Fruit fly (Drosophila melanogaster) whole organism, prepupa: Measurements from ENCODE around the gene CG5966.

Experiments used
- Blimp-1 ChIP-seq: fragments of 200-800 bp; sonication (Bioruptor generic); optimal IDR thresholded peaks from 3 replicates; lab custom pipeline; 2017; ENCODE audit warnings: missing biosample characterization, missing genetic modification characterization, mild to moderate bottlenecking, moderate library complexity, missing genetic modification reagents
- CG11294 ChIP-seq: fragments of 200-800 bp; sonication (Bioruptor generic); IDR thresholded peaks from 2 replicates; pipeline ENCODE4 v1.3.6; 2022; ENCODE audit warnings: missing biosample characterization, missing genetic modification characterization
- CG11762 ChIP-seq: fragments of 200-800 bp; sonication (Bioruptor generic); optimal IDR thresholded peaks from 3 replicates; lab custom pipeline; 2016; ENCODE audit warnings: missing biosample characterization, missing genetic modification characterization; ENCODE audit not compliant: insufficient read depth
- CG11902 ChIP-seq: fragments of 200-800 bp; sonication (Bioruptor generic); optimal IDR thresholded peaks from 3 replicates; lab custom pipeline; 2016; ENCODE audit warnings: missing biosample characterization, missing genetic modification characterization
- CG15336 ChIP-seq: fragments of 200-800 bp; sonication (Bioruptor generic); IDR thresholded peaks from 2 replicates; pipeline ENCODE4 v1.3.6; 2022; ENCODE audit warnings: missing biosample characterization, missing genetic modification characterization
- CG1621 ChIP-seq: fragments of 200-800 bp; sonication (Bioruptor generic); optimal IDR thresholded peaks from 3 replicates; lab custom pipeline; 2018; ENCODE audit warnings: missing biosample characterization, mild to moderate bottlenecking, missing genetic modification characterization
- CG16779 ChIP-seq: fragments of 200-800 bp; sonication (Bioruptor generic); optimal IDR thresholded peaks from 3 replicates; lab custom pipeline; 2017; ENCODE audit warnings: missing biosample characterization, mild to moderate bottlenecking, missing genetic modification characterization
- CG3032 ChIP-seq: fragments of 200-800 bp; optimal IDR thresholded peaks from 2 replicates; lab custom pipeline; 2019; ENCODE audit warnings: missing biosample characterization, mild to moderate bottlenecking, missing genetic modification characterization, moderate library complexity
- CG31627 ChIP-seq: fragments of 200-800 bp; sonication (Bioruptor generic); optimal IDR thresholded peaks from 3 replicates; lab custom pipeline; 2016; ENCODE audit warnings: missing biosample characterization, missing genetic modification characterization
- CG32006 ChIP-seq: fragments of 200-800 bp; sonication (Bioruptor generic); optimal IDR thresholded peaks from 3 replicates; lab custom pipeline; 2017; ENCODE audit warnings: missing biosample characterization, mild to moderate bottlenecking, missing genetic modification characterization
- CG34406 ChIP-seq: fragments of 200-800 bp; sonication (Bioruptor generic); optimal IDR thresholded peaks from 3 replicates; lab custom pipeline; 2016; ENCODE audit warnings: missing biosample characterization, missing genetic modification characterization
- CG3919 ChIP-seq: fragments of 200-800 bp; sonication (Bioruptor generic); optimal IDR thresholded peaks from 3 replicates; lab custom pipeline; 2016; ENCODE audit warnings: missing biosample characterization, missing genetic modification characterization
- CG4318 ChIP-seq: fragments of 200-800 bp; sonication (Bioruptor generic); optimal IDR thresholded peaks from 3 replicates; lab custom pipeline; 2017; ENCODE audit warnings: missing biosample characterization, mild to moderate bottlenecking, missing genetic modification characterization
- CG6163 ChIP-seq: fragments of 200-800 bp; sonication (Bioruptor generic); IDR thresholded peaks from 3 replicates; pipeline ENCODE4 v1.3.6; 2022; ENCODE audit warnings: missing biosample characterization, missing genetic modification characterization
- CG6276 ChIP-seq: fragments of 200-800 bp; sonication (Bioruptor generic); optimal IDR thresholded peaks from 2 replicates; lab custom pipeline; 2017; ENCODE audit warnings: missing biosample characterization, mild to moderate bottlenecking, missing genetic modification characterization
- CG6792 ChIP-seq: fragments of 200-800 bp; sonication (Bioruptor generic); optimal IDR thresholded peaks from 3 replicates; lab custom pipeline; 2016; ENCODE audit warnings: missing biosample characterization, missing genetic modification characterization
- CG6808 ChIP-seq: fragments of 200-800 bp; sonication (Bioruptor generic); optimal IDR thresholded peaks from 3 replicates; lab custom pipeline; 2017; ENCODE audit warnings: missing biosample characterization, missing genetic modification characterization, mild to moderate bottlenecking, moderate library complexity, missing genetic modification reagents
- CG6854 ChIP-seq: fragments of 200-800 bp; sonication (Bioruptor generic); optimal IDR thresholded peaks from 2 replicates; lab custom pipeline; 2017; ENCODE audit warnings: missing biosample characterization, mild to moderate bottlenecking, missing genetic modification characterization
- CG7368 ChIP-seq: fragments of 200-800 bp; sonication (Bioruptor generic); optimal IDR thresholded peaks from 3 replicates; lab custom pipeline; 2016; ENCODE audit warnings: missing biosample characterization, missing genetic modification characterization
- CG8119 ChIP-seq: fragments of 200-800 bp; sonication (Bioruptor generic); IDR thresholded peaks from 3 replicates; pipeline ENCODE4 v1.3.6; 2022; ENCODE audit warnings: missing biosample characterization, missing genetic modification characterization
- CG8319 ChIP-seq: fragments of 200-800 bp; sonication (Bioruptor generic); optimal IDR thresholded peaks from 3 replicates; lab custom pipeline; 2016; ENCODE audit warnings: missing biosample characterization, missing genetic modification characterization
- CG8632 ChIP-seq: fragments of 200-800 bp; sonication (Bioruptor generic); optimal IDR thresholded peaks from 3 replicates; lab custom pipeline; 2016; ENCODE audit warnings: missing biosample characterization, missing genetic modification characterization
- Eip78C ChIP-seq: fragments of 200-800 bp; sonication (Bioruptor generic); peaks from one replicate; lab custom pipeline; 2016; ENCODE audit warnings: missing biosample characterization, missing genetic modification characterization
- Eip93F ChIP-seq: fragments of 200-800 bp; sonication (Bioruptor generic); optimal IDR thresholded peaks from 2 replicates; lab custom pipeline; 2016; ENCODE audit warnings: missing biosample characterization, mild to moderate bottlenecking, missing genetic modification characterization
- Ets21C ChIP-seq: fragments of 200-800 bp; sonication (Bioruptor generic); optimal IDR thresholded peaks from 3 replicates; lab custom pipeline; 2016; ENCODE audit warnings: missing biosample characterization, missing genetic modification characterization
- Ets96B ChIP-seq: fragments of 200-800 bp; optimal IDR thresholded peaks from 2 replicates; lab custom pipeline; 2019; ENCODE audit warnings: missing biosample characterization, mild to moderate bottlenecking, missing genetic modification characterization, moderate library complexity
- Gug ChIP-seq: fragments of 200-800 bp; sonication (Bioruptor generic); IDR thresholded peaks from 2 replicates; pipeline ENCODE4 v1.3.6; 2022; ENCODE audit warnings: missing biosample characterization, missing genetic modification characterization
- Hr39 ChIP-seq: fragments of 200-800 bp; sonication (Bioruptor generic); optimal IDR thresholded peaks from 2 replicates; lab custom pipeline; 2016; ENCODE audit warnings: missing biosample characterization, missing genetic modification characterization
- Hr4 ChIP-seq: fragments of 200-800 bp; sonication (Bioruptor generic); optimal IDR thresholded peaks from 3 replicates; lab custom pipeline; 2016; ENCODE audit warnings: missing biosample characterization, missing genetic modification characterization
- Met ChIP-seq: fragments of 200-800 bp; sonication (Bioruptor generic); optimal IDR thresholded peaks from 3 replicates; lab custom pipeline; 2016; ENCODE audit warnings: missing biosample characterization, missing genetic modification characterization
- OdsH ChIP-seq: fragments of 200-800 bp; sonication (Bioruptor generic); optimal IDR thresholded peaks from 3 replicates; lab custom pipeline; 2016; ENCODE audit warnings: missing biosample characterization, missing genetic modification characterization
- Smox ChIP-seq: fragments of 200-800 bp; sonication (Bioruptor generic); optimal IDR thresholded peaks from 3 replicates; lab custom pipeline; 2016; ENCODE audit warnings: missing biosample characterization, missing genetic modification characterization
- Sox14 ChIP-seq: fragments of 200-800 bp; sonication (Bioruptor generic); optimal IDR thresholded peaks from 3 replicates; lab custom pipeline; 2016; ENCODE audit warnings: missing biosample characterization, missing genetic modification characterization
- Sox15 ChIP-seq: fragments of 200-800 bp; sonication (Bioruptor generic); optimal IDR thresholded peaks from 3 replicates; lab custom pipeline; 2016; ENCODE audit warnings: missing biosample characterization, missing genetic modification characterization
- achi ChIP-seq: fragments of 200-800 bp; sonication (Bioruptor generic); optimal IDR thresholded peaks from 3 replicates; lab custom pipeline; 2016; ENCODE audit warnings: missing biosample characterization, missing genetic modification characterization
- acj6 ChIP-seq: fragments of 200-800 bp; sonication (Bioruptor generic); optimal IDR thresholded peaks from 3 replicates; lab custom pipeline; 2016; ENCODE audit warnings: missing biosample characterization, missing genetic modification characterization
- dac ChIP-seq: fragments of 200-800 bp; sonication (Bioruptor generic); optimal IDR thresholded peaks from 2 replicates; lab custom pipeline; 2017; ENCODE audit warnings: missing biosample characterization, mild to moderate bottlenecking, missing genetic modification characterization
- dsx ChIP-seq: fragments of 200-800 bp; optimal IDR thresholded peaks from 3 replicates; lab custom pipeline; 2019; ENCODE audit warnings: missing biosample characterization, mild to moderate bottlenecking, missing genetic modification characterization, moderate library complexity; ENCODE audit not compliant: poor library complexity, severe bottlenecking
- eg ChIP-seq: fragments of 200-800 bp; sonication (Bioruptor generic); IDR thresholded peaks from 3 replicates; pipeline ENCODE4 v1.3.6; 2022; ENCODE audit warnings: missing biosample characterization, missing genetic modification characterization
- fd85E ChIP-seq: fragments of 200-800 bp; sonication (Bioruptor generic); optimal IDR thresholded peaks from 3 replicates; lab custom pipeline; 2016; ENCODE audit warnings: missing biosample characterization, missing genetic modification characterization
- net ChIP-seq: fragments of 200-800 bp; sonication (Bioruptor generic); optimal IDR thresholded peaks from 3 replicates; lab custom pipeline; 2016; ENCODE audit warnings: missing biosample characterization, missing genetic modification characterization
- pdm3 ChIP-seq: fragments of 200-800 bp; sonication (Bioruptor generic); optimal IDR thresholded peaks from 3 replicates; lab custom pipeline; 2016; ENCODE audit warnings: missing biosample characterization, missing genetic modification characterization
- ss ChIP-seq, 2 experiments: fragments of 200-800 bp; sonication (Bioruptor generic); optimal IDR thresholded peaks; 2 replicates in 1 of 2; 3 replicates in 1 of 2; lab custom pipeline; 2017 to 2018; ENCODE audit warnings: mild to moderate bottlenecking in 2 of 2, missing biosample characterization in 2 of 2, missing genetic modification characterization in 2 of 2, moderate library complexity in 1 of 2
- svp ChIP-seq: fragments of 200-800 bp; sonication (Bioruptor generic); peaks from one replicate; lab custom pipeline; 2016; ENCODE audit warnings: missing biosample characterization, missing genetic modification characterization
- topi ChIP-seq: fragments of 200-800 bp; sonication (Bioruptor generic); optimal IDR thresholded peaks from 3 replicates; lab custom pipeline; 2016; ENCODE audit warnings: missing biosample characterization, missing genetic modification characterization
- vri ChIP-seq: fragments of 200-800 bp; sonication (Bioruptor generic); optimal IDR thresholded peaks from 3 replicates; lab custom pipeline; 2016; ENCODE audit warnings: missing biosample characterization, mild to moderate bottlenecking, missing genetic modification characterization

The CG5966 gene

DNA sequence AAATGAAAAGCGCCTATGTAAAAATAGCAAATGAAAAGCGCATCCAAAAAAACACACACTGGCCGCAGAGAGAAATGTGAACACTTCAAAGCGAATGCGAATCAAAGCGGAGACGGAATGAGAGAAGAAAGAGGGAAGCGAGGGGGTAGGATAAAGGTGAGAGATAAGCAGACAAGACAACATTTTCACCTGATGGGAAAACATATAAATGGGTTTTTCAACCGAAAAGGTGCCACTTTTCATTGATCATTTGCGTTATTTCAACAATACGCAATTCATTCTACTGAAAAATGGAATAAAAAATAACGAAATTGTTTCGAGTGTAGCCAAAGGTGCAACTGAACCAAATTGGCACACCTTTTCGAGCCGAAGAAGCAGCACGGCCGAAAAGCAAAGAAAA lies 11.5 kb upstream of the CG5966 start:
- TF ChIP-seq Blimp-1 (GFP tag; lab: Kevin White, UChicago) (no peak), svp (GFP tag; lab: Kevin White, UChicago) (peak; percentile 38), CG31627 (no peak), CG15336 (GFP tag; lab: Robert Waterston, UW) (peak; percentile 43), CG6163 (GFP tag; lab: Robert Waterston, UW) (peak; percentile 59), net (GFP tag; lab: Kevin White, UChicago) (no peak), fd85E (GFP tag; lab: Kevin White, UChicago) (no peak), dac (GFP tag; lab: Kevin White, UChicago) (peak; percentile 29), Hr4 (GFP tag; lab: Kevin White, UChicago) (peak; percentile 40), CG6792 (GFP tag; lab: Kevin White, UChicago) (no peak), eg (peak; percentile 57), CG6854 (GFP tag; lab: Kevin White, UChicago) (no peak), CG16779 (no peak), Sox15 (no peak), CG32006 (GFP tag; lab: Kevin White, UChicago) (peak; percentile 48), CG8119 (peak; percentile 56; the same call in 2 of the 3 replicates), CG4318 (GFP tag; lab: Kevin White, UChicago) (peak; percentile 29), Eip93F (GFP tag; lab: Kevin White, UChicago) (no peak), Eip78C (GFP tag; lab: Kevin White, UChicago) (peak; percentile 54), OdsH (peak; percentile 15)

DNA sequence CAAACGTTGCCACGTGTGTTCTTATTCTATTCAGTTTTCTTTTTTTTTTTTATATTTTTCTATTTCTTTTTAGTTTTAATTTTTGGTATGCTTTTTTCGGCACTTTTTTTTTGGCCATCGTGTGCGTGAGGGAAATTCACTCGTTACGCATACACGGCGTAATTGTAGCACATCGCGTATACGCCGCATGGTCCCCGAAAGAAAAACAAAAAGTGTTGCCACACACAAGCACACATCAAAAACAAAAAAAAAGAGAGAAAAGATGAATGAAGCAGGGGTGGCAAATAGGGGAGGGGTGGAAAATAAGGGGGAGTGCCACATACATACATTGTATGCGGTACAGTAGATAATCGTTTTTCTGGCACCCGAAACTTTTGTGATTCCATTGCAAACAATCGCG lies 10.8 kb upstream of the CG5966 start:
- peak; percentile 50; the same call in 2 of the 3 replicates for TF ChIP-seq CG6163 (GFP tag; lab: Robert Waterston, UW)
- no peak for TF ChIP-seq CG1621 (tag; lab: Kevin White, UChicago)
- TF ChIP-seq Hr4 (GFP tag; lab: Kevin White, UChicago), result no peak
- TF ChIP-seq CG15336 (GFP tag; lab: Robert Waterston, UW), result peak; percentile 49; the same call in 1 of the 2 replicates
- TF ChIP-seq eg, result peak; percentile 81
- TF ChIP-seq CG8119, result peak; percentile 60; the same call in 2 of the 3 replicates
- TF ChIP-seq Gug (GFP tag; lab: Robert Waterston, UW), result 0 out of 2 replicates have a peak, but pooled peaks have one; percentile 15
- peak; percentile 78 for TF ChIP-seq CG6276
- no peak for TF ChIP-seq CG16779
- TF ChIP-seq CG11294 (GFP tag; lab: Robert Waterston, UW), result peak; percentile 38; the same call in 1 of the 2 replicates
- no peak for TF ChIP-seq CG4318 (GFP tag; lab: Kevin White, UChicago)
- TF ChIP-seq CG8319, result no peak
- no peak for TF ChIP-seq achi (GFP tag; lab: Kevin White, UChicago)

- TF ChIP-seq CG32006 (GFP tag; lab: Kevin White, UChicago) (peak; percentile 65), Blimp-1 (GFP tag; lab: Kevin White, UChicago) (peak; percentile 68), Ets96B (tag; lab: Kevin White, UChicago) (peak; percentile 56), CG8319 (peak; percentile 80), CG3032 (tag; lab: Kevin White, UChicago) (peak; percentile 65), CG6808 (GFP tag; lab: Kevin White, UChicago) (peak; percentile 60), dsx (GFP tag; lab: Kevin White, UChicago) (peak; percentile 62), Met (peak; percentile 90), ss (GFP tag; optimal IDR thresholded peaks at IDR 0.05; lab: Kevin White, UChicago) (peak; percentile 65 to 75), Smox (GFP tag; lab: Kevin White, UChicago) (peak; percentile 85), pdm3 (GFP tag; lab: Kevin White, UChicago) (peak; percentile 79), CG31627 (peak; percentile 86), CG11762 (GFP tag; lab: Kevin White, UChicago) (peak; percentile 69), vri (peak; percentile 83), fd85E (GFP tag; lab: Kevin White, UChicago) (peak; percentile 29), CG11902 (GFP tag; lab: Kevin White, UChicago) (peak; percentile 72), eg (peak; percentile 80), CG8632 (GFP tag; lab: Kevin White, UChicago) (peak; percentile 77), acj6 (GFP tag; lab: Kevin White, UChicago) (peak; percentile 77), CG8119 (peak; percentile 63), Ets21C (GFP tag; lab: Kevin White, UChicago) (peak; percentile 70), achi (GFP tag; lab: Kevin White, UChicago) (peak; percentile 77), Sox14 (GFP tag; lab: Kevin White, UChicago) (peak; percentile 83), CG6163 (GFP tag; lab: Robert Waterston, UW) (peak; percentile 85), CG7368 (peak; percentile 75), CG34406 (GFP tag; lab: Kevin White, UChicago) (peak; percentile 77), CG4318 (GFP tag; lab: Kevin White, UChicago) (peak; percentile 16), topi (GFP tag; lab: Kevin White, UChicago) (peak; percentile 91), Hr39 (GFP tag; lab: Kevin White, UChicago) (peak; percentile 84), CG3919 (peak; percentile 82)
Observed at dm6 chrX:5980883-5981282, 7.7 kb upstream of the CG5966 start.
